Fruit fly (Drosophila melanogaster): Measurements from ENCODE around the gene CG11983.
A peak's percentile ranks its signal among the peaks of the same experiment; 100 is the strongest.

The CG11983 gene

DNA sequence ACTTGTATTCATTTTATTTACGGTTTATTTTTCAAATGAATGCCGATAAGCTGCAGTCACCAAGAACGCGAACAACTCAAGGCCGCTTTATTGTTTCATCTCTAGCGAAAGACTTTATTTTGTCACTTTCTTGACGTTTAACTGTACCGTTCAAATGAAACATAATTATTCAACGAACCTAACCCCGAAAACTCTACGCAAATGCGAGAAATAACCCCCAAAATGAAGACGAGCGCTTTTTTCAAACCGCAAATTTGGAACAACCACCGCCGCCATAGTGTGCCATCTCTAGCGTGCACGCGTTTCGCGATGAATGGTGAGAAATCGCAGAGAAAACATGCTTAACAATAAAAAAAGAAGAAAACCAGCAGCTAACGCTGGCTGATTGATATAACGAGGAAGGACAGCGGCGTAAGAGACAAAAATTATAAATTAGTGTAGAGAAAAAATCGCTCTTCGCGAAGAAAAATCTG is 23.5 kb upstream of the CG11983 start, which contains the start of gene CG11970 (continued):
- TF ChIP-seq Xrp1 (GFP tag; IDR thresholded peaks at IDR 0.05) (no peak), CG8924 (tag; optimal IDR thresholded peaks at IDR 0.05) (peak; percentile 11), nerfin-2 (GFP tag; IDR thresholded peaks at IDR 0.05; ENCODE audit: partially characterized antibody) (0 out of 2 replicates have a peak, but pooled peaks have one; percentile 19), Jarid2 (GFP tag; optimal IDR thresholded peaks at IDR 0.05) (no peak), Neu2 (GFP tag; optimal IDR thresholded peaks at IDR 0.05; ENCODE audit: borderline replicate concordance) (no peak), cwo (GFP tag; optimal IDR thresholded peaks at IDR 0.05) (no peak), HHEX (GFP tag; optimal IDR thresholded peaks at IDR 0.05) (no peak), Hmx (GFP tag; optimal IDR thresholded peaks at IDR 0.05) (no peak), CG14965 (GFP tag; optimal IDR thresholded peaks at IDR 0.05; ENCODE audit: borderline replicate concordance) (no peak), Max (GFP tag; optimal IDR thresholded peaks at IDR 0.05) (no peak), Doc2 (GFP tag; IDR thresholded peaks at IDR 0.05) (no peak), bcd (GFP tag; optimal IDR thresholded peaks at IDR 0.05) (no peak), CG9437 (GFP tag; optimal IDR thresholded peaks at IDR 0.05) (no peak), CG15514 (GFP tag; optimal IDR thresholded peaks at IDR 0.05) (peak; percentile 66), CG1529 (GFP tag; optimal IDR thresholded peaks at IDR 0.05) (no peak), CG10543 (GFP tag; optimal IDR thresholded peaks at IDR 0.05) (peak; percentile 66), CG7357 (GFP tag; IDR thresholded peaks at IDR 0.05) (no peak), vfl (GFP tag; optimal IDR thresholded peaks at IDR 0.05) (peak; percentile 18), CG30403 (GFP tag; optimal IDR thresholded peaks at IDR 0.05) (peak; percentile 67), CG6683 (GFP tag; optimal IDR thresholded peaks at IDR 0.05) (no peak), CG6689 (GFP tag; IDR thresholded peaks at IDR 0.05) (peak; percentile 34; the same call in 1 of the 2 replicates), CG14014 (GFP tag; IDR thresholded peaks at IDR 0.05) (0 out of 2 replicates have a peak, but pooled peaks have one; percentile 17), YL-1 (GFP tag; optimal IDR thresholded peaks at IDR 0.05) (peak; percentile 26), CG2120 (GFP tag; optimal IDR thresholded peaks at IDR 0.05) (peak; percentile 68), H15 (GFP tag; IDR thresholded peaks at IDR 0.05) (no peak), CG8281 (tag; optimal IDR thresholded peaks at IDR 0.05) (no peak), pnt (GFP tag; optimal IDR thresholded peaks at IDR 0.05) (peak; percentile 12), pho (GFP tag; optimal IDR thresholded peaks at IDR 0.05) (peak; percentile 56), zfh1 (GFP tag; IDR thresholded peaks at IDR 0.05) (peak; percentile 56; the same call in 2 of the 3 replicates), CG3726 (GFP tag; IDR thresholded peaks at IDR 0.05) (no peak), CG11696 (GFP tag; IDR thresholded peaks at IDR 0.05) (no peak), CG7987 (GFP tag; optimal IDR thresholded peaks at IDR 0.05) (no peak), danr (GFP tag; IDR thresholded peaks at IDR 0.05) (no peak), croc (GFP tag; conservative IDR thresholded peaks at IDR 0.05) (no peak), CG7271 (tag; optimal IDR thresholded peaks at IDR 0.05) (no peak), CG13296 (GFP tag; optimal IDR thresholded peaks at IDR 0.05) (no peak), Spps (tag; optimal IDR thresholded peaks at IDR 0.05) (no peak), pb (GFP tag; optimal IDR thresholded peaks at IDR 0.05) (no peak), CG9932 (GFP tag; IDR thresholded peaks at IDR 0.05) (peak; percentile 72), bigmax (GFP tag; optimal IDR thresholded peaks at IDR 0.05) (peak; percentile 91), da (GFP tag; optimal IDR thresholded peaks at IDR 0.05) (no peak), Mrtf (GFP tag; IDR thresholded peaks at IDR 0.05) (no peak), jumu (GFP tag; optimal IDR thresholded peaks at IDR 0.05) (peak; percentile 22), Dbx (GFP tag; IDR thresholded peaks at IDR 0.05) (0 out of 3 replicates have a peak, but pooled peaks have one; percentile 15), lola (GFP tag; optimal IDR thresholded peaks at IDR 0.05) (peak in 1 of 3 experiments; percentile 34), CG4617 (GFP tag; optimal IDR thresholded peaks at IDR 0.05; ENCODE audit: borderline replicate concordance) (peak; percentile 69), Med (GFP tag) (peak; percentile 89), cad (GFP tag; optimal IDR thresholded peaks at IDR 0.05) (no peak), CG13894 (tag; optimal IDR thresholded peaks at IDR 0.05) (no peak), CG3163 (GFP tag; optimal IDR thresholded peaks at IDR 0.05) (no peak), CG6654 (GFP tag; optimal IDR thresholded peaks at IDR 0.05) (no peak)

All from whole organism, embryonic.